Worm (Caenorhabditis elegans) whole organism, early embryonic: ENCODE measurements around the gene ZC404.2.

Source experiments
- aly-1 ChIP-seq: sonication (generic microtip); optimal IDR thresholded peaks from 2 replicates; lab custom pipeline; 2016; ENCODE audit warnings: missing genetic modification characterization, missing compliant biosample characterization
- ama-1 ChIP-seq: fragments of 150-350 bp; optimal IDR thresholded peaks from 2 replicates; lab custom pipeline; 2014
- hmbx-1 ChIP-seq: sonication (generic microtip); optimal IDR thresholded peaks from 2 replicates; lab custom pipeline; 2016; ENCODE audit warnings: mild to moderate bottlenecking, missing genetic modification characterization, missing compliant biosample characterization
- hmg-4 ChIP-seq: fragments of 200-800 bp; sonication (Bioruptor generic); optimal IDR thresholded peaks from 2 replicates; lab custom pipeline; 2018; ENCODE audit warnings: mild to moderate bottlenecking, missing genetic modification characterization, missing compliant biosample characterization
- hnd-1 ChIP-seq: sonication (generic microtip); optimal IDR thresholded peaks from 2 replicates; lab custom pipeline; 2016; ENCODE audit warnings: missing genetic modification characterization, missing compliant biosample characterization
- pes-1 ChIP-seq: fragments of 200-800 bp; sonication (Bioruptor generic); IDR thresholded peaks from 2 replicates; pipeline ENCODE4 v1.3.6; 2022; ENCODE audit warnings: missing genetic modification reagents, missing genetic modification characterization, missing compliant biosample characterization

DNA sequence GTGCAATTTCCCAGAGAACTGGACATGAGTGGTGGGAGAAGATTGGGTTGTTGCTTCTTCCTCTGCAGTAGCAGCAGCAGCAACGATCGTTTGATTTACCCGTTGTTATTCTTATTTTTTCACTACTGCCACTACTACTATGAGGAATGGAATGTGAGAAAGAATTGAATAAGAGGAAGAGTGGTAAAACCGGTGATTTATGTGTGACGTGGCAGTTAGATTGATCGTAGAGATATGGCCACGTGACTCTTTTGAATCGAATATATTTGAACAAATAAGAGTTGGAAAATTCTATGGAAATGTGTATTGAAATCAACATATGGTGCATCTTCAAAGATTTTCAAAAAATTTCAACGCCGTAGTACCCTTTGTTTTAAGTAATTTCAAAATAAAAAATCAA lies 8.5 kb downstream of the ZC404.2 start:
- TF ChIP-seq ama-1 (no peak), hmg-4 (GFP tag; lab: Kevin White, UChicago) (no peak), hmbx-1 (tag; lab: Kevin White, UChicago) (no peak), aly-1 (tag; lab: Kevin White, UChicago) (no peak), hnd-1 (tag; lab: Kevin White, UChicago) (no peak), pes-1 (no peak)
